Worm (Caenorhabditis elegans): ENCODE measurements around the gene srb-16.
"Not testable (repeated sequence)": the region's sequence is repeated elsewhere in the genome, so short reads cannot be mapped to it uniquely, and the experiment has no call there.

The srb-16 gene

ce11 chrII:5142619-5143018, 8.1 kb downstream of the srb-16 start, which contains the start of gene F58A6.1:
Gene F58A6.1, plus strand, starts transcription at chrII:5142919.
- TF ChIP-seq W03F9.2 (tag; optimal IDR thresholded peaks at IDR 0.05) = no peak

ce11 chrII:5141945-5142514, 8.7 kb downstream of the srb-16 start, which contains the start of gene nas-29:
Gene nas-29, minus strand, starts transcription at chrII:5142036.
- TF ChIP-seq W03F9.2 (tag; optimal IDR thresholded peaks at IDR 0.05) = peak; percentile 9
- no peak for TF ChIP-seq dao-5 (tag; optimal IDR thresholded peaks at IDR 0.05)
- TF ChIP-seq him-1 (tag; optimal IDR thresholded peaks at IDR 0.05) = no peak

ce11 chrII:5136296-5136767, 14.4 kb downstream of the srb-16 start, which contains the start of gene F58A6.2:
Gene F58A6.2, plus strand, starts transcription at chrII:5136717.
- TF ChIP-seq dao-5 (tag; optimal IDR thresholded peaks at IDR 0.05) (no peak), W03F9.2 (tag; optimal IDR thresholded peaks at IDR 0.05) (no peak), him-1 (tag; optimal IDR thresholded peaks at IDR 0.05) (no peak)

ce11 chrII:5131800-5132199, 18.9 kb downstream of the srb-16 start:
- TF ChIP-seq him-1 (tag; optimal IDR thresholded peaks at IDR 0.05) (no peak), W03F9.2 (tag; optimal IDR thresholded peaks at IDR 0.05) (no peak), dao-5 (tag; optimal IDR thresholded peaks at IDR 0.05) (no peak)

- no peak for TF ChIP-seq him-1 (tag; optimal IDR thresholded peaks at IDR 0.05)
- no peak for TF ChIP-seq W03F9.2 (tag; optimal IDR thresholded peaks at IDR 0.05)
- no peak for TF ChIP-seq dao-5 (tag; optimal IDR thresholded peaks at IDR 0.05)
Observed at ce11 chrII:5130081-5130480, 20.6 kb downstream of the srb-16 start, which contains the start of gene lgc-56. Gene lgc-56, plus strand, starts transcription at chrII:5130381.

ce11 chrII:5120612-5121011, 30.1 kb downstream of the srb-16 start:
- no peak for TF ChIP-seq him-1 (tag; optimal IDR thresholded peaks at IDR 0.05)
- no peak for TF ChIP-seq dao-5 (tag; optimal IDR thresholded peaks at IDR 0.05)
- TF ChIP-seq W03F9.2 (tag; optimal IDR thresholded peaks at IDR 0.05) = no peak

ce11 chrII:5115733-5116132, 35.0 kb downstream of the srb-16 start, which contains the start of gene srsy-1:
Gene srsy-1, plus strand, starts transcription at chrII:5116033.
- TF ChIP-seq dao-5 (tag; optimal IDR thresholded peaks at IDR 0.05) (no peak), him-1 (tag; optimal IDR thresholded peaks at IDR 0.05) (no peak), W03F9.2 (tag; optimal IDR thresholded peaks at IDR 0.05) (no peak)

- not testable (repeated sequence) for TF ChIP-seq dao-5, W03F9.2, him-1 (tag; optimal IDR thresholded peaks at IDR 0.05)
Observed at ce11 chrII:5115235-5115634, 35.5 kb downstream of the srb-16 start, which contains the start of gene msp-74. Gene msp-74, minus strand, starts transcription at chrII:5115335.

- no peak for TF ChIP-seq him-1 (tag; optimal IDR thresholded peaks at IDR 0.05)
- no peak for TF ChIP-seq W03F9.2 (tag; optimal IDR thresholded peaks at IDR 0.05)
- no peak for TF ChIP-seq dao-5 (tag; optimal IDR thresholded peaks at IDR 0.05)
Observed at ce11 chrII:5112082-5112481, 38.6 kb downstream of the srb-16 start, which contains the start of gene F09C12.8. Gene F09C12.8, plus strand, starts transcription at chrII:5112382.

- TF ChIP-seq dao-5 (tag; optimal IDR thresholded peaks at IDR 0.05) (no peak), him-1 (tag; optimal IDR thresholded peaks at IDR 0.05) (no peak), W03F9.2 (tag; optimal IDR thresholded peaks at IDR 0.05) (no peak)
Observed at ce11 chrII:5109693-5110092, 41.0 kb downstream of the srb-16 start, which contains the start of gene F09C12.2. Gene F09C12.2, plus strand, starts transcription at chrII:5110012.

ce11 chrII:5105020-5105419, 45.7 kb downstream of the srb-16 start:
- peak; percentile 76 for TF ChIP-seq dao-5 (tag; optimal IDR thresholded peaks at IDR 0.05)
- peak; percentile 32 for TF ChIP-seq W03F9.2 (tag; optimal IDR thresholded peaks at IDR 0.05)
- TF ChIP-seq him-1 (tag; optimal IDR thresholded peaks at IDR 0.05) = peak; percentile 86

ce11 chrII:5103784-5104457, 46.8 kb downstream of the srb-16 start, which contains the start of the genes C04G6.11 and mpk-2:
Gene C04G6.11, minus strand, starts transcription at chrII:5103834.
Gene mpk-2, plus strand, starts transcription at chrII:5104118.
- TF ChIP-seq dao-5 (tag; optimal IDR thresholded peaks at IDR 0.05) (no peak), W03F9.2 (tag; optimal IDR thresholded peaks at IDR 0.05) (no peak), him-1 (tag; optimal IDR thresholded peaks at IDR 0.05) (no peak)

- TF ChIP-seq dao-5 (tag; optimal IDR thresholded peaks at IDR 0.05) (no peak), W03F9.2 (tag; optimal IDR thresholded peaks at IDR 0.05) (no peak), him-1 (tag; optimal IDR thresholded peaks at IDR 0.05) (no peak)
Observed at ce11 chrII:5103189-5103588, 47.5 kb downstream of the srb-16 start.

ce11 chrII:5101701-5102100, 49.0 kb downstream of the srb-16 start, which contains the start of the genes idpb-3 and idpb-1:
Gene idpb-3, minus strand, starts transcription at chrII:5101801.
Gene idpb-1, plus strand, starts transcription at chrII:5101984.
- TF ChIP-seq him-1 (tag; optimal IDR thresholded peaks at IDR 0.05) (no peak), dao-5 (tag; optimal IDR thresholded peaks at IDR 0.05) (no peak), W03F9.2 (tag; optimal IDR thresholded peaks at IDR 0.05) (no peak)

All from whole organism, L4/young adult.